Worm (Caenorhabditis elegans): Measurements from ENCODE around the gene T26H5.4.

ce11 chrV:15415951-15416350 is 32.5 kb downstream of the T26H5.4 start, which contains the start of gene srh-265:
- TF ChIP-seq flt-1 (GFP tag; IDR thresholded peaks at IDR 0.05), result no peak
- no peak for TF ChIP-seq ztf-29 (GFP tag; IDR thresholded peaks at IDR 0.05)
- no peak for TF ChIP-seq ref-1 (GFP tag; conservative IDR thresholded peaks at IDR 0.05)
- no peak for TF ChIP-seq klf-2 (GFP tag; conservative IDR thresholded peaks at IDR 0.05)
- TF ChIP-seq cog-1 (tag; optimal IDR thresholded peaks at IDR 0.05), result no peak
- TF ChIP-seq med-1 (GFP tag; optimal IDR thresholded peaks at IDR 0.05; ENCODE audit: insufficient read depth), result no peak
- TF ChIP-seq T22C8.4 (GFP tag; IDR thresholded peaks at IDR 0.05), result no peak

Measured in whole organism, midembryonic.